Fruit fly (Drosophila melanogaster): Measurements from ENCODE around the gene CG6867.

DNA sequence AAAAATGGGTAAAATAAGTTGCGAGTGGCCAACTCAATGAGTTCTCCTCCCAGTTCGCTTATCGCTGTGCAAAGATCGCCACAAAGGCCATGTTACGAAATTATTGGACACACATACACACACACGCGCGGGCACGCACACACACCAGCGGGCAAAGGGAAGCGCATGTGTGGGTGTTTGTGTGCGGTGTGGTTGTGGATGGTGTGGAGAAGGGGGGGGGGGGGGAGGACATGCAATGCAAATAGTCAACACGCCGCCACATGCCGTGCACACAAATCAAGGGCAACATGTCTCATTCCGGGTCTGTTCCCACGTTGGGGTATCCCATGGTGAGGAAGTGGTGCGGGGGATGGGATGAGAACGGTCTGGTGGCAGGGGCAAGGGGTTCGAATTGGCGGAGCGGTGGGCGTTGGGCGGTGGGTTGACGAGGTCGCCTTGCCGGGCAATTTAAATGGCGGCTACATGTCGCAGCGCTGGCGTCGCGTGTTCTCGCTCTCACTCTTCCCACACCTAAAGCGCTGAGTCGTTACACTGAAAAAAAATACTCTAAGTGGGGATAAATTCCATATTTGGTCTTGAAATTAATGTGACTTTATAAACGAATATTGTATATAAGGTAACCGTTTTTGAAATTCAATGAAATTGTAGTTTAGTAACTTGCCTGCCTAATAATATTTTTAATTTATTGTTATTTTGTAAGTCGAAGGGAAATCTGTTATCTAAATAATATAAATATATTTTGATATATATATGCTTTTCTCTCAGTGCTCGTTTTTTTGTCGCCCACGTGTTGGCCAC is 19.7 kb upstream of the CG6867 start:
- TF ChIP-seq usp (GFP tag; optimal IDR thresholded peaks at IDR 0.05), result no peak
- no peak for TF ChIP-seq pan (optimal IDR thresholded peaks at IDR 0.05)
- no peak for TF ChIP-seq Dll (optimal IDR thresholded peaks at IDR 0.05)
- no peak for TF ChIP-seq CG8478 (optimal IDR thresholded peaks at IDR 0.05)
- TF ChIP-seq EcR (GFP tag; optimal IDR thresholded peaks at IDR 0.05), result no peak
- no peak for TF ChIP-seq psq (optimal IDR thresholded peaks at IDR 0.05)
